Worm (Caenorhabditis elegans): ENCODE results near the gene C25G4.8.

DNA sequence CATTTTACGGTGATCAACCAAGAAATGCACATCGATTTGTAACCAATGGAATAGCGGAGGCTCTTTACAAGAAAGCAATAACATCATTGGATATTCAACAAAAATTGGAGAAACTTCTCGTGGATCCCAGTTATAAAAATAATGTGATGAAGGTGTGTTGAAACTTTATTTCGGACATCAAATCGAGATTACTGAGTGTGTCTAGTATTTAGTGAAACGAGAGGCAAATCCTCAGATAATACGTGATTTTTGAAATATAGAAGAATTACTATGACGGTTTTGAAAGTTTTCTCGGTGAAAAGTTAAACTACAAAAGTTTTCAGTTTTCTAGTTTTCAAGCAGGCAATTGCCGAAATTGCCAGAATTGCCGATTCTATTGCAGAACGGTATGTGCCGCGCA is 31.5 kb downstream of the C25G4.8 start:
- TF ChIP-seq tbx-2 (tag; optimal IDR thresholded peaks at IDR 0.05) = no peak
- TF ChIP-seq unc-55 (GFP tag; optimal IDR thresholded peaks at IDR 0.05) = no peak
- TF ChIP-seq tbx-7 (tag; optimal IDR thresholded peaks at IDR 0.05) = no peak
- no peak for TF ChIP-seq nhr-11 (tag; optimal IDR thresholded peaks at IDR 0.05)
- no peak for TF ChIP-seq ceh-22 (tag; optimal IDR thresholded peaks at IDR 0.05)
